Worm (Caenorhabditis elegans): Measurements from ENCODE around the gene srj-52.

The srj-52 gene

DNA sequence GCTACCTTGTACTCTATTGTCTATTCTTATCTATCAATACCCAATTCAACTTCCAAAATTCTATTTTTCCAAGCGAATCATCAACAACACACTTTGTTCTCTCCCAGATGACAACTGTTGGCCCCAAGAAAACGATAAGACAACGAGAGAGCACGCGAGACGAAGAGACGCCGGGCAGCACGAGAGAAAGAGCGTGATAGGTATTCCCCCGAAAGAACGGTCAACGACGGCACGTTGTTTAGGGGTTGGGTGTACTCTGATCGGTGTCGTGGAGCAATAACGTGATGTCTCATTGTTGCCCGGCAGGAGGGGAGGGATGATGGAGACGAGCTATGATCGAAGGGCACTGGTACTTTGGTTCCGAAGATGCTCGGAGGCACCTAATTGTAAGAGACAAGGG is 35.5 kb upstream of the srj-52 start (continued):
- TF ChIP-seq zfh-2 (GFP tag; conservative IDR thresholded peaks at IDR 0.05) (peak; percentile 81), ztf-6 (GFP tag; IDR thresholded peaks at IDR 0.05) (no peak), attf-5 (GFP tag; optimal IDR thresholded peaks at IDR 0.05) (peak; percentile 81), lin-26 (GFP tag; IDR thresholded peaks at IDR 0.05) (peak; percentile 73), sea-2 (GFP tag; IDR thresholded peaks at IDR 0.05) (0 out of 2 replicates have a peak, but pooled peaks have one; percentile 11), Y79H2A.3 (GFP tag; conservative IDR thresholded peaks at IDR 0.05) (no peak), hsf-1 (GFP tag; IDR thresholded peaks at IDR 0.05) (no peak), him-1 (tag; optimal IDR thresholded peaks at IDR 0.05) (no peak), rec-8 (tag; optimal IDR thresholded peaks at IDR 0.05) (no peak), egrh-3 (GFP tag; IDR thresholded peaks at IDR 0.05) (peak; percentile 67), ceh-100 (GFP tag; IDR thresholded peaks at IDR 0.05) (no peak), lin-35 (GFP tag; optimal IDR thresholded peaks at IDR 0.05) (peak in 1 of 3 experiments; percentile 29), cebp-2 (GFP tag; IDR thresholded peaks at IDR 0.05) (0 out of 2 replicates have a peak, but pooled peaks have one; percentile 61), ZK185.1 (tag; optimal IDR thresholded peaks at IDR 0.05; ENCODE audit: poor library complexity, severe bottlenecking) (peak; percentile 73), rcor-1 (GFP tag; IDR thresholded peaks at IDR 0.05) (peak; percentile 47; the same call in 1 of the 2 replicates), B0261.1 (tag; optimal IDR thresholded peaks at IDR 0.05) (no peak), egl-18 (GFP tag; IDR thresholded peaks at IDR 0.05) (no peak), ets-4 (GFP tag; optimal IDR thresholded peaks at IDR 0.05) (peak; percentile 84), ceh-91 (GFP tag; IDR thresholded peaks at IDR 0.05) (no peak), nhr-120 (GFP tag; IDR thresholded peaks at IDR 0.05) (no peak), nfya-1 (tag; optimal IDR thresholded peaks at IDR 0.05; ENCODE audit: borderline replicate concordance, insufficient read depth) (no peak), nhr-80 (tag; optimal IDR thresholded peaks at IDR 0.05) (peak; percentile 97), gei-17 (GFP tag; optimal IDR thresholded peaks at IDR 0.05) (peak; percentile 55), F55B11.4 (tag; optimal IDR thresholded peaks at IDR 0.05; ENCODE audit: borderline replicate concordance, insufficient read depth) (no peak), hlh-26 (GFP tag; conservative IDR thresholded peaks at IDR 0.05) (no peak), tlf-1 (GFP tag; optimal IDR thresholded peaks at IDR 0.05) (peak; percentile 84), snpc-4 (GFP tag; optimal IDR thresholded peaks at IDR 0.05) (no peak), snpc-4 (tag; optimal IDR thresholded peaks at IDR 0.05) (peak in 2 of 4 experiments; percentile 41 to 47), hmg-1.2 (GFP tag; IDR thresholded peaks at IDR 0.05) (peak; percentile 85), F57C9.4 (tag; optimal IDR thresholded peaks at IDR 0.05) (no peak), bed-2 (GFP tag; IDR thresholded peaks at IDR 0.05) (no peak), madf-3 (GFP tag; IDR thresholded peaks at IDR 0.05) (peak; percentile 64; the same call in 1 of the 2 replicates), tbx-9 (tag; optimal IDR thresholded peaks at IDR 0.05; ENCODE audit: borderline replicate concordance) (no peak), athp-1 (tag; optimal IDR thresholded peaks at IDR 0.05) (peak; percentile 18), F10E7.11 (tag; optimal IDR thresholded peaks at IDR 0.05) (no peak), tbp1 (GFP tag; optimal IDR thresholded peaks at IDR 0.05) (peak; percentile 63), ztf-3 (GFP tag; optimal IDR thresholded peaks at IDR 0.05) (no peak), rpc-1 (optimal IDR thresholded peaks at IDR 0.05) (no peak), rpc-1 (tag; optimal IDR thresholded peaks at IDR 0.05) (no peak), T26A5.8 (tag; optimal IDR thresholded peaks at IDR 0.05) (no peak), cebp-1 (GFP tag; IDR thresholded peaks at IDR 0.05) (peak; percentile 33; the same call in 1 of the 2 replicates), cebp-1 (tag; optimal IDR thresholded peaks at IDR 0.05) (peak; percentile 89), lin-40 (tag; optimal IDR thresholded peaks at IDR 0.05) (peak; percentile 75), Y53F4B.3 (GFP tag; IDR thresholded peaks at IDR 0.05) (no peak), ztf-18 (tag; optimal IDR thresholded peaks at IDR 0.05) (no peak), hmg-20 (GFP tag; IDR thresholded peaks at IDR 0.05) (no peak), ztf-22 (GFP tag; optimal IDR thresholded peaks at IDR 0.05) (peak; percentile 93), madf-10 (tag; optimal IDR thresholded peaks at IDR 0.05) (peak; percentile 79), Y53G8AR.9 (GFP tag; conservative IDR thresholded peaks at IDR 0.05) (peak; percentile 75; the same call in 1 of the 2 replicates)

All from whole organism, young adult.